Worm (Caenorhabditis elegans) whole organism, midembryonic: Measurements from ENCODE around the gene str-159.

ENCODE experiments used
- flt-1 ChIP-seq: fragments of 200-800 bp; sonication (Bioruptor generic); IDR thresholded peaks from 2 replicates; pipeline ENCODE4 v1.3.6; 2022; ENCODE audit warnings: missing genetic modification characterization, missing compliant biosample characterization
- med-1 ChIP-seq: sonication (generic microtip); optimal IDR thresholded peaks from 2 replicates; lab custom pipeline; 2017; ENCODE audit warnings: missing genetic modification characterization, mild to moderate bottlenecking, missing compliant biosample characterization, antibody characterized with exemption, missing genetic modification reagents; ENCODE audit not compliant: insufficient read depth
- ztf-23 ChIP-seq: fragments of 200-800 bp; sonication (Bioruptor generic); IDR thresholded peaks from 2 replicates; pipeline ENCODE4 v1.3.6; 2022; ENCODE audit warnings: missing genetic modification reagents, missing genetic modification characterization, missing compliant biosample characterization

DNA sequence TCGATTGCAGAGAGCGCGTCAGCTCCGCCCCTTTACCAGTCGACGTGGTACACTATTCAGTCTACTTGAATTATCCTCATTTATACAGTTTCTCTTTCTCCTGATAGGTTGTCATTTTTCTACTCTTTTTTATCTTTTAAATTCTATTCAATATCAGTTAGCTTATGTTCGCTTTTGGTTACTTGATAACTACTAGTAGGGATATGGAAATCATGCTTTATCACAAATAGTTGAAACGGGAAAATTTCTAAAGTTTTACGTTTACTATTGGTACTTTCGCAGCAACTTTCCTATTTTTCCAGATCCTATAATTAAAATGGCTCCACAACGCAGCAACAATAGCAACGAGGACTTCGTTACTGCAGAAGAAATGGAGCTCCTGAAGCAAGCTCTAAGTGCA, 19.5 kb upstream of the str-159 start, which contains the start of gene sgnh-1:
- no peak for TF ChIP-seq med-1 (GFP tag; lab: Kevin White, UChicago)
- TF ChIP-seq flt-1 (GFP tag; lab: Robert Waterston, UW) = no peak
- no peak for TF ChIP-seq ztf-23
